Fruit fly (Drosophila melanogaster) whole organism, embryonic: ENCODE results near the gene synr.
A peak's percentile ranks its signal among the peaks of the same experiment; 100 is the strongest.

Experiments used
- Atf6 ChIP-seq: fragments of 200-800 bp; sonication (Bioruptor generic); IDR thresholded peaks from 2 replicates; pipeline ENCODE4 v1.3.6; 2022; ENCODE audit warnings: missing biosample characterization, missing genetic modification characterization
- B-H2 ChIP-seq: fragments of 200-800 bp; sonication (Bioruptor generic); optimal IDR thresholded peaks from 2 replicates; lab custom pipeline; 2018; ENCODE audit warnings: missing biosample characterization, mild to moderate bottlenecking, missing genetic modification characterization
- Bgb ChIP-seq: fragments of 200-800 bp; sonication (Bioruptor generic); IDR thresholded peaks from 2 replicates; pipeline ENCODE4 v1.3.6; 2022; ENCODE audit warnings: missing biosample characterization, missing genetic modification characterization; ENCODE audit not compliant: partially characterized antibody
- CG10209 ChIP-seq: fragments of 200-800 bp; sonication (Bioruptor generic); optimal IDR thresholded peaks from 3 replicates; lab custom pipeline; 2017; ENCODE audit warnings: missing biosample characterization, mild to moderate bottlenecking, missing genetic modification characterization, missing genetic modification reagents
- CG10274 ChIP-seq: fragments of 200-800 bp; sonication (Bioruptor generic); optimal IDR thresholded peaks from 3 replicates; lab custom pipeline; 2017; ENCODE audit warnings: missing biosample characterization, mild to moderate bottlenecking, missing genetic modification characterization
- CG10366 ChIP-seq: fragments of 200-800 bp; sonication (Bioruptor generic); IDR thresholded peaks from 2 replicates; pipeline ENCODE4 v1.3.6; 2022; ENCODE audit warnings: missing biosample characterization, missing genetic modification characterization
- CG11085 ChIP-seq: fragments of 200-800 bp; sonication (Bioruptor generic); IDR thresholded peaks from 2 replicates; pipeline ENCODE4 v1.3.6; 2022; ENCODE audit warnings: missing biosample characterization, missing genetic modification characterization
- CG11504 ChIP-seq: fragments of 200-800 bp; sonication (Bioruptor generic); optimal IDR thresholded peaks from 3 replicates; lab custom pipeline; 2019; ENCODE audit warnings: missing biosample characterization, mild to moderate bottlenecking, missing genetic modification characterization, moderate library complexity
- CG12391 ChIP-seq: fragments of 200-800 bp; sonication (Bioruptor generic); optimal IDR thresholded peaks from 3 replicates; lab custom pipeline; 2018; ENCODE audit warnings: missing biosample characterization, mild to moderate bottlenecking, missing genetic modification characterization, moderate library complexity
- CG12942 ChIP-seq: fragments of 200-800 bp; sonication (Bioruptor generic); optimal IDR thresholded peaks from 3 replicates; lab custom pipeline; 2016; ENCODE audit warnings: missing biosample characterization, missing genetic modification characterization
- CG14860 ChIP-seq: fragments of 200-800 bp; sonication (Bioruptor generic); IDR thresholded peaks from 3 replicates; pipeline ENCODE4 v1.3.6; 2022; ENCODE audit warnings: missing biosample characterization, missing genetic modification characterization; ENCODE audit not compliant: partially characterized antibody
- CG17568 ChIP-seq: fragments of 200-800 bp; sonication (Bioruptor generic); optimal IDR thresholded peaks from 2 replicates; lab custom pipeline; 2018; ENCODE audit warnings: missing biosample characterization, mild to moderate bottlenecking, missing genetic modification characterization, moderate library complexity
- CG18011 ChIP-seq: fragments of 200-800 bp; sonication (Bioruptor generic); optimal IDR thresholded peaks from 2 replicates; lab custom pipeline; 2017; ENCODE audit warnings: missing biosample characterization, missing genetic modification characterization, mild to moderate bottlenecking, moderate library complexity, missing genotype
- CG2712 ChIP-seq: fragments of 200-800 bp; optimal IDR thresholded peaks from 3 replicates; lab custom pipeline; 2019; ENCODE audit warnings: missing biosample characterization, mild to moderate bottlenecking, missing genetic modification characterization, moderate library complexity
- CG34422 ChIP-seq: fragments of 200-800 bp; sonication (Bioruptor generic); IDR thresholded peaks from 3 replicates; pipeline ENCODE4 v1.3.6; 2022; ENCODE audit warnings: missing biosample characterization, missing genetic modification characterization
- CG3995 ChIP-seq: fragments of 200-800 bp; sonication (Bioruptor generic); optimal IDR thresholded peaks from 3 replicates; lab custom pipeline; 2016; ENCODE audit warnings: missing biosample characterization, missing genetic modification characterization
- CG7556 ChIP-seq: fragments of 200-800 bp; sonication (Bioruptor generic); optimal IDR thresholded peaks from 2 replicates; lab custom pipeline; 2017; ENCODE audit warnings: missing biosample characterization, mild to moderate bottlenecking, missing genetic modification characterization
- CG8281 ChIP-seq: fragments of 200-800 bp; sonication (Bioruptor generic); optimal IDR thresholded peaks from 2 replicates; lab custom pipeline; 2018; ENCODE audit warnings: missing biosample characterization, mild to moderate bottlenecking, missing genetic modification characterization, moderate library complexity
- CG8478 ChIP-seq: fragments of >200 bp; optimal IDR thresholded peaks from 2 replicates; lab custom pipeline; 2018
- Camta ChIP-seq: fragments of 200-800 bp; sonication (Bioruptor generic); optimal IDR thresholded peaks from 2 replicates; lab custom pipeline; 2016; ENCODE audit warnings: missing biosample characterization, missing genetic modification characterization
- D19A ChIP-seq: fragments of 200-800 bp; optimal IDR thresholded peaks from 3 replicates; lab custom pipeline; 2019; ENCODE audit warnings: missing biosample characterization, mild to moderate bottlenecking, missing genetic modification characterization, moderate library complexity
- Dp ChIP-seq: fragments of 200-800 bp; sonication (Bioruptor generic); optimal IDR thresholded peaks from 2 replicates; lab custom pipeline; 2018; ENCODE audit warnings: missing biosample characterization, mild to moderate bottlenecking, missing genetic modification characterization, moderate library complexity
- E2f2 ChIP-seq: fragments of 200-800 bp; sonication (Bioruptor generic); IDR thresholded peaks from 2 replicates; pipeline ENCODE4 v1.3.6; 2022; ENCODE audit warnings: missing biosample characterization, missing genetic modification characterization
- Ets97D ChIP-seq: fragments of 200-800 bp; sonication (Bioruptor generic); optimal IDR thresholded peaks from 3 replicates; lab custom pipeline; 2016; ENCODE audit warnings: missing biosample characterization, missing genetic modification characterization
- Fer3 ChIP-seq: fragments of 200-800 bp; sonication (Bioruptor generic); optimal IDR thresholded peaks from 2 replicates; lab custom pipeline; 2018; ENCODE audit warnings: missing biosample characterization, mild to moderate bottlenecking, missing genetic modification characterization, moderate library complexity
- Hey ChIP-seq: fragments of 200-800 bp; sonication (Bioruptor generic); optimal IDR thresholded peaks from 3 replicates; lab custom pipeline; 2018; ENCODE audit warnings: missing biosample characterization, mild to moderate bottlenecking, missing genetic modification characterization
- Hmr ChIP-seq: fragments of 200-800 bp; sonication (Bioruptor generic); optimal IDR thresholded peaks from 3 replicates; lab custom pipeline; 2017; ENCODE audit warnings: mild to moderate bottlenecking, missing biosample characterization, missing genetic modification reagents, missing genetic modification characterization
- Hmx ChIP-seq: fragments of 200-800 bp; sonication (Bioruptor generic); optimal IDR thresholded peaks from 2 replicates; lab custom pipeline; 2016; ENCODE audit warnings: missing biosample characterization, missing genetic modification characterization
- Hsf ChIP-seq: fragments of 200-800 bp; sonication (Bioruptor generic); optimal IDR thresholded peaks from 3 replicates; lab custom pipeline; 2016; ENCODE audit warnings: missing biosample characterization, missing genetic modification characterization
- MBD-R2 ChIP-seq: fragments of 200-800 bp; sonication (Bioruptor generic); IDR thresholded peaks from 2 replicates; pipeline ENCODE4 v1.3.6; 2022; ENCODE audit warnings: missing biosample characterization, missing genetic modification characterization
- Med ChIP-seq: fragments of 200-800 bp; sonication (Bioruptor generic); peaks from one replicate; lab custom pipeline; 2016; ENCODE audit warnings: missing biosample characterization, missing genetic modification characterization, mild to moderate bottlenecking, inconsistent platforms, moderate library complexity
- Nf-YC ChIP-seq: fragments of 200-800 bp; optimal IDR thresholded peaks from 3 replicates; lab custom pipeline; 2019; ENCODE audit warnings: missing biosample characterization, mild to moderate bottlenecking, missing genetic modification characterization, moderate library complexity
- Xrp1 ChIP-seq: fragments of 200-800 bp; sonication (Bioruptor generic); IDR thresholded peaks from 2 replicates; pipeline ENCODE4 v1.3.6; 2022; ENCODE audit warnings: missing biosample characterization, missing genetic modification characterization
- ara ChIP-seq: fragments of 200-800 bp; sonication (Bioruptor generic); IDR thresholded peaks from 2 replicates; pipeline ENCODE4 v1.3.6; 2022; ENCODE audit warnings: missing biosample characterization, missing genetic modification characterization
- ci ChIP-seq: fragments of 200-800 bp; sonication (Bioruptor generic); IDR thresholded peaks from 3 replicates; pipeline ENCODE4 v1.3.6; 2022; ENCODE audit warnings: missing biosample characterization, missing genetic modification characterization
- esg ChIP-seq: fragments of 200-800 bp; sonication (Bioruptor generic); conservative IDR thresholded peaks from 2 replicates; pipeline ENCODE4 v1.3.6; 2022; ENCODE audit warnings: missing biosample characterization, missing genetic modification characterization
- ewg ChIP-seq: fragments of 200-800 bp; sonication (Bioruptor generic); optimal IDR thresholded peaks from 3 replicates; lab custom pipeline; 2017; ENCODE audit warnings: mild to moderate bottlenecking, missing biosample characterization, missing genetic modification reagents, missing genetic modification characterization
- gfzf ChIP-seq: fragments of 200-800 bp; sonication (Bioruptor generic); optimal IDR thresholded peaks from 2 replicates; lab custom pipeline; 2016; ENCODE audit warnings: missing biosample characterization, mild to moderate bottlenecking, missing genetic modification characterization, moderate library complexity
- ind ChIP-seq: fragments of 200-800 bp; sonication (Bioruptor generic); optimal IDR thresholded peaks from 3 replicates; lab custom pipeline; 2016; ENCODE audit warnings: missing biosample characterization, missing genetic modification characterization
- inv ChIP-seq: fragments of 200-800 bp; sonication (Bioruptor generic); IDR thresholded peaks from 2 replicates; pipeline ENCODE4 v1.3.6; 2022; ENCODE audit warnings: missing biosample characterization, missing genetic modification characterization; ENCODE audit not compliant: partially characterized antibody
- jigr1 ChIP-seq: fragments of 200-800 bp; sonication (Bioruptor generic); IDR thresholded peaks from 3 replicates; pipeline ENCODE4 v1.3.6; 2022; ENCODE audit warnings: missing biosample characterization, missing genetic modification characterization
- jing ChIP-seq: fragments of 200-800 bp; sonication (Bioruptor generic); optimal IDR thresholded peaks from 2 replicates; lab custom pipeline; 2018; ENCODE audit warnings: missing biosample characterization, mild to moderate bottlenecking, missing genetic modification characterization
- pfk ChIP-seq: fragments of 200-800 bp; sonication (Bioruptor generic); optimal IDR thresholded peaks from 2 replicates; lab custom pipeline; 2018; ENCODE audit warnings: missing biosample characterization, mild to moderate bottlenecking, missing genetic modification characterization, moderate library complexity
- phol ChIP-seq: fragments of 200-800 bp; sonication (Bioruptor generic); optimal IDR thresholded peaks from 3 replicates; lab custom pipeline; 2018; ENCODE audit warnings: missing biosample characterization, mild to moderate bottlenecking, missing genetic modification characterization, moderate library complexity
- rib ChIP-seq: fragments of 200-800 bp; sonication (Bioruptor generic); IDR thresholded peaks from 2 replicates; pipeline ENCODE4 v1.3.6; 2022; ENCODE audit warnings: missing biosample characterization, missing genetic modification characterization
- seq ChIP-seq: fragments of 200-800 bp; sonication (Bioruptor generic); IDR thresholded peaks from 2 replicates; pipeline ENCODE4 v1.3.6; 2022; ENCODE audit warnings: missing biosample characterization, missing genetic modification characterization
- sima ChIP-seq: fragments of 200-800 bp; sonication (Bioruptor generic); optimal IDR thresholded peaks from 2 replicates; lab custom pipeline; 2016; ENCODE audit warnings: missing biosample characterization, missing genetic modification characterization
- stc ChIP-seq: fragments of 200-800 bp; sonication (Bioruptor generic); IDR thresholded peaks from 2 replicates; pipeline ENCODE4 v1.3.6; 2022; ENCODE audit warnings: missing biosample characterization, missing genetic modification characterization
- trh ChIP-seq: fragments of 200-800 bp; sonication (Bioruptor generic); optimal IDR thresholded peaks from 2 replicates; lab custom pipeline; 2016; ENCODE audit warnings: missing biosample characterization, missing genetic modification characterization
- zf30C ChIP-seq: fragments of 200-800 bp; sonication (Bioruptor generic); optimal IDR thresholded peaks from 3 replicates; lab custom pipeline; 2018; ENCODE audit warnings: missing biosample characterization, mild to moderate bottlenecking, missing genetic modification characterization

The synr gene

DNA sequence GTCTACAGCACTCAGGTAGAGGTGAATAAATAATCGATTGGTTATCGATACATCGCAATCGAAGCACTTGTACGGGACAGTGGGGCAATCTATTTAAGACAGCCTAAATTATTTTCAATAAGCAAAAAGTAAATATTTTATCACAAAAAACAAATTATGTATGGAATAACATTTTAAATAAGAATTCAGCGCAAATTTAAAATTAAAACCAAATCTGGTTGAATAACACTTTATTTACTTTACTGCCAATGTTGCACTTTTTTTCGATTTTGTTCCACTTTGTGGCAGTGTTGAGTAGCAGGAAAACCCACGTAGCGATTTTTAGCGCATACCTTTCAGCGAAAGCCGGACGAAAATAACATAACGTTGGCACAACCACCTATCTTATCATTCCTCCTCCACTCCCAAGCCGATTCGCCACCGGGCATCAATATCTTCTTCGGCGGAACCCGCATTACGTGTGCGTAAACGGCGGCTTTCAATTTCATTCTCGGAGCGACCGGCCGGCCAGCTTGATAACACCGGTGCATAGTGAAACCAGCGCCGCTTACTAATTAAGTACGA, 34.5 kb downstream of the synr start, which contains the start of the genes Gmd and CG3792 (continued):
- peak; percentile 94 for TF ChIP-seq Hmr
- TF ChIP-seq seq (GFP tag; lab: Robert Waterston, UW) = peak; percentile 95
- TF ChIP-seq CG11504 (tag; lab: Kevin White, UChicago) = peak; percentile 94
- peak; percentile 84 for TF ChIP-seq inv (GFP tag; lab: Robert Waterston, UW)
- TF ChIP-seq pfk (GFP tag; lab: Kevin White, UChicago) = peak; percentile 56
- no peak for TF ChIP-seq CG17568 (GFP tag; lab: Kevin White, UChicago)
- TF ChIP-seq Nf-YC (tag; lab: Kevin White, UChicago) = peak; percentile 90
- peak; percentile 25 for TF ChIP-seq gfzf (GFP tag; lab: Kevin White, UChicago)
- peak; percentile 97 for TF ChIP-seq Hsf
- peak; percentile 98 for TF ChIP-seq Xrp1 (GFP tag; lab: Robert Waterston, UW)
- TF ChIP-seq ind = peak; percentile 97
- TF ChIP-seq CG12942 (GFP tag; lab: Kevin White, UChicago) = peak; percentile 95
- TF ChIP-seq CG8478 (lab: Kevin White, UChicago) = no peak
- peak; percentile 2 for TF ChIP-seq zf30C (GFP tag; lab: Kevin White, UChicago)

DNA sequence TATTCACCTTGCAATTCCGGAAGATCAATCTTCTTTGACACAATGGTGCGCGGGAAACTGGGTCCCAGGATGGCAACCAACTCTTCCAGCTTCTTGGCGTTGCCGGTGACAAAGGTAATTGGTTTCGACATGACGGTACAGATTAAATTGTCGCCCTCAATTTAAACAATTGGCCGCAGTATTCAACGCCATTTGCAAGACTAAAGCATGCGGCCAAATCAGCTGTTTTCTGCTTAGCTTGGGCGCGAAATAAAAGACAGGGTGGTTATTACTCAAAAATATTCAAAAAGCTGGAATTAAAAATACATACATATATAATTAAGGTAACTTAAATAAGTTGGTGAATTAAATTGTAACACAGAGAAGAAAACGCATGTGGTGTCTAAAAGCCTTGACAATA, 36.6 kb downstream of the synr start, which contains the start of gene CG8891:
TSS of gene CG8891 (minus strand) at position 242 of the 400 bp plus-strand sequence.
- no peak for TF ChIP-seq CG14860 (GFP tag; lab: Robert Waterston, UW)
- no peak for TF ChIP-seq CG10274
- no peak for TF ChIP-seq CG10366 (GFP tag; lab: Robert Waterston, UW)
- TF ChIP-seq CG18011 (GFP tag; lab: Kevin White, UChicago) = peak; percentile 17
- TF ChIP-seq B-H2 = no peak
- no peak for TF ChIP-seq CG11085 (GFP tag; lab: Robert Waterston, UW)
- no peak for TF ChIP-seq CG3995
- no peak for TF ChIP-seq CG12942 (GFP tag; lab: Kevin White, UChicago)
- TF ChIP-seq Camta (GFP tag; lab: Kevin White, UChicago) = no peak
- no peak for TF ChIP-seq phol (tag; lab: Kevin White, UChicago)
- no peak for TF ChIP-seq jigr1 (GFP tag; lab: Robert Waterston, UW)
- TF ChIP-seq CG12391 (tag; lab: Kevin White, UChicago) = no peak
- TF ChIP-seq zf30C (GFP tag; lab: Kevin White, UChicago) = no peak
- TF ChIP-seq sima (GFP tag; lab: Kevin White, UChicago) = no peak
- TF ChIP-seq Fer3 (tag; lab: Kevin White, UChicago) = no peak
- TF ChIP-seq Dp (GFP tag; lab: Kevin White, UChicago) = peak; percentile 77
- TF ChIP-seq Hey = no peak
- no peak for TF ChIP-seq Ets97D (GFP tag; lab: Kevin White, UChicago)
- no peak for TF ChIP-seq Atf6
- no peak for TF ChIP-seq ara
- TF ChIP-seq rib = no peak
- TF ChIP-seq D19A (tag; lab: Kevin White, UChicago) = no peak
- peak; percentile 52 for TF ChIP-seq MBD-R2 (GFP tag; lab: Robert Waterston, UW)
- TF ChIP-seq ci (GFP tag; lab: Robert Waterston, UW) = no peak
- peak; percentile 88 for TF ChIP-seq E2f2 (GFP tag; lab: Robert Waterston, UW)
- peak; percentile 25 for TF ChIP-seq Med (GFP tag; lab: Kevin White, UChicago)
- no peak for TF ChIP-seq CG10209 (GFP tag; lab: Kevin White, UChicago)
- TF ChIP-seq Hmx = no peak
- TF ChIP-seq CG7556 (GFP tag; lab: Kevin White, UChicago) = no peak
- TF ChIP-seq CG34422 (GFP tag; lab: Robert Waterston, UW) = no peak
- TF ChIP-seq CG8281 = no peak
- TF ChIP-seq ewg (GFP tag; lab: Kevin White, UChicago) = no peak
- TF ChIP-seq stc (GFP tag; lab: Robert Waterston, UW) = no peak
- TF ChIP-seq jing (GFP tag; lab: Kevin White, UChicago) = no peak
- TF ChIP-seq trh (GFP tag; lab: Kevin White, UChicago) = no peak
- no peak for TF ChIP-seq Bgb (GFP tag; lab: Robert Waterston, UW)
- TF ChIP-seq esg (GFP tag; lab: Robert Waterston, UW) = no peak
- no peak for TF ChIP-seq CG2712 (tag; lab: Kevin White, UChicago)
